Worm (Caenorhabditis elegans) whole organism, L1 larva: ENCODE data around the gene srx-17.

Experiments
- ceh-82 ChIP-seq, 3 experiments: fragments of 150-350 bp in 1 of 3; sonication (generic microtip) in 2 of 3; optimal IDR thresholded peaks; 2 replicates each; lab custom pipeline; 2014 to 2017; ENCODE audit warnings: missing biosample characterization in 3 of 3, missing genetic modification characterization in 3 of 3
- fos-1 ChIP-seq: fragments of 150-350 bp; optimal IDR thresholded peaks from 2 replicates; lab custom pipeline; 2014; ENCODE audit warnings: missing biosample characterization, missing genetic modification characterization
- lsy-2 ChIP-seq, 2 experiments: fragments of 150-350 bp; optimal IDR thresholded peaks; 2 replicates each; lab custom pipeline; 2014; ENCODE audit warnings: missing biosample characterization in 2 of 2, missing genetic modification characterization in 2 of 2
- nhr-237 ChIP-seq: fragments of 150-350 bp; optimal IDR thresholded peaks from 2 replicates; lab custom pipeline; 2014; ENCODE audit warnings: missing biosample characterization, missing genetic modification characterization
- nhr-28 ChIP-seq: fragments of 150-350 bp; optimal IDR thresholded peaks from 2 replicates; lab custom pipeline; 2014; ENCODE audit warnings: missing biosample characterization, missing genetic modification characterization
- unc-62 ChIP-seq: fragments of 150-350 bp; optimal IDR thresholded peaks from 2 replicates; lab custom pipeline; 2014; ENCODE audit warnings: missing biosample characterization, missing genetic modification reagents, missing genetic modification characterization
- zag-1 ChIP-seq: fragments of 150-350 bp; optimal IDR thresholded peaks from 2 replicates; lab custom pipeline; 2014; ENCODE audit warnings: missing biosample characterization, missing genetic modification characterization
- ztf-11 ChIP-seq, 2 experiments: sonication (generic microtip); optimal IDR thresholded peaks; 2 replicates each; lab custom pipeline; 2016 to 2017; ENCODE audit warnings: missing genetic modification characterization in 2 of 2, missing biosample characterization in 1 of 2, missing compliant biosample characterization in 1 of 2

DNA sequence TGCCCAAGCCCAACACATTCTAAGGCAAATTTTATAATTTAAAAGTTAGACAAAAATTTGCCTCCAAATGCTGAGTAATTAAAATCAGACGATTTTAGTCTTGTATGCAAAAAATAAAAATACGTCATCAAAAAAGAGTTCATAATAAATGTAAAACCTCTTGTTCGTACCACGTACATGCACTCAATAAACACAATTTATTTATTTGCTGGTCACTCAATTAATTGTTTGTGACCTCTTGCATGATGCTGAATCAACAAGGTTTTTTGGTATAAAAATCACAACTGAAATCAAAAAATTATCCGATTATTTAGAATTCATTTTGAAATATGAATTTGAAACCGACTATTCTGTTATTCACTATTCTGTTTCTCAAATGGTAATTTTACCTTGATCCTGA is 9.2 kb downstream of the srx-17 start, which contains the start of gene hpx-2:
- TF ChIP-seq ztf-11 (tag; optimal IDR thresholded peaks at IDR 0.05; lab: Kevin White, UChicago) = no peak
- no peak for TF ChIP-seq unc-62 (GFP tag; lab: Kevin White, UChicago)
- TF ChIP-seq nhr-237 = no peak
- no peak for TF ChIP-seq lsy-2 (tag; optimal IDR thresholded peaks at IDR 0.05; lab: Kevin White, UChicago)
- TF ChIP-seq fos-1 = no peak
- no peak for TF ChIP-seq zag-1 (tag; lab: Kevin White, UChicago)
- no peak for TF ChIP-seq ceh-82 (tag; optimal IDR thresholded peaks at IDR 0.05; lab: Kevin White, UChicago)
- TF ChIP-seq nhr-28 (tag; lab: Kevin White, UChicago) = no peak
